Worm (Caenorhabditis elegans) whole organism, late embryonic: ENCODE measurements around the gene lipl-8.

Source experiments
- C08G9.2 ChIP-seq: sonication (generic microtip); optimal IDR thresholded peaks from 2 replicates; lab custom pipeline; 2016; ENCODE audit warnings: mild to moderate bottlenecking, missing genetic modification characterization, moderate library complexity, missing compliant biosample characterization
- F13H6.1 ChIP-seq: sonication (generic microtip); optimal IDR thresholded peaks from 2 replicates; lab custom pipeline; 2016; ENCODE audit warnings: missing genetic modification characterization, missing compliant biosample characterization
- Y22D7AL.16 ChIP-seq: sonication (generic microtip); optimal IDR thresholded peaks from 2 replicates; lab custom pipeline; 2016; ENCODE audit warnings: missing genetic modification characterization, missing compliant biosample characterization
- ahr-1 ChIP-seq: sonication (generic microtip); optimal IDR thresholded peaks from 2 replicates; lab custom pipeline; 2016; ENCODE audit warnings: missing genetic modification characterization, missing compliant biosample characterization
- ceh-19 ChIP-seq: fragments of 200-800 bp; sonication (Bioruptor generic); optimal IDR thresholded peaks from 2 replicates; lab custom pipeline; 2018; ENCODE audit warnings: mild to moderate bottlenecking, missing genetic modification characterization, missing compliant biosample characterization
- ceh-24 ChIP-seq: sonication (generic microtip); optimal IDR thresholded peaks from 2 replicates; lab custom pipeline; 2016; ENCODE audit warnings: mild to moderate bottlenecking, missing genetic modification characterization, missing compliant biosample characterization
- ceh-31 ChIP-seq: sonication (generic microtip); optimal IDR thresholded peaks from 2 replicates; lab custom pipeline; 2016; ENCODE audit warnings: missing genetic modification characterization, missing compliant biosample characterization
- ceh-34 ChIP-seq: sonication (generic microtip); optimal IDR thresholded peaks from 2 replicates; lab custom pipeline; 2016; ENCODE audit warnings: mild to moderate bottlenecking, missing genetic modification characterization, missing compliant biosample characterization
- ceh-45 ChIP-seq: fragments of 200-800 bp; sonication (Bioruptor generic); IDR thresholded peaks from 2 replicates; pipeline ENCODE4 v1.3.6; 2022; ENCODE audit warnings: missing genetic modification reagents, missing genetic modification characterization, missing compliant biosample characterization
- ceh-9 ChIP-seq: sonication (generic microtip); optimal IDR thresholded peaks from 2 replicates; lab custom pipeline; 2016; ENCODE audit warnings: mild to moderate bottlenecking, missing genetic modification characterization, inconsistent platforms, missing compliant biosample characterization
- dmd-4 ChIP-seq: sonication (generic microtip); optimal IDR thresholded peaks from 2 replicates; lab custom pipeline; 2016; ENCODE audit warnings: borderline replicate concordance, missing genetic modification characterization, missing compliant biosample characterization
- elt-4 ChIP-seq: sonication (generic microtip); optimal IDR thresholded peaks from 2 replicates; lab custom pipeline; 2016; ENCODE audit warnings: missing genetic modification characterization, missing compliant biosample characterization
- eyg-1 ChIP-seq: sonication (generic microtip); optimal IDR thresholded peaks from 2 replicates; lab custom pipeline; 2016; ENCODE audit warnings: missing genotype, missing genetic modification characterization, missing compliant biosample characterization
- fax-1 ChIP-seq: sonication (generic microtip); optimal IDR thresholded peaks from 2 replicates; lab custom pipeline; 2016; ENCODE audit warnings: missing genotype, missing genetic modification characterization, missing compliant biosample characterization
- fkh-6 ChIP-seq: sonication (generic microtip); optimal IDR thresholded peaks from 2 replicates; lab custom pipeline; 2016; ENCODE audit warnings: missing genetic modification characterization, missing compliant biosample characterization
- gmeb-2 ChIP-seq: sonication (generic microtip); optimal IDR thresholded peaks from 2 replicates; lab custom pipeline; 2016; ENCODE audit warnings: missing genetic modification characterization, inconsistent platforms, missing compliant biosample characterization
- hlh-13 ChIP-seq: fragments of 200-800 bp; sonication (Bioruptor generic); optimal IDR thresholded peaks from 2 replicates; lab custom pipeline; 2018; ENCODE audit warnings: mild to moderate bottlenecking, missing genetic modification characterization, missing compliant biosample characterization
- hlh-15 ChIP-seq: sonication (generic microtip); optimal IDR thresholded peaks from 2 replicates; lab custom pipeline; 2016; ENCODE audit warnings: missing genetic modification characterization, missing compliant biosample characterization
- hlh-30 ChIP-seq: sonication (generic microtip); optimal IDR thresholded peaks from 2 replicates; lab custom pipeline; 2017; ENCODE audit warnings: antibody characterized with exemption, missing genetic modification characterization, missing compliant biosample characterization; ENCODE audit not compliant: insufficient read depth
- hlh-6 ChIP-seq: sonication (generic microtip); optimal IDR thresholded peaks from 2 replicates; lab custom pipeline; 2016; ENCODE audit warnings: missing genotype, missing genetic modification characterization, missing compliant biosample characterization
- lim-6 ChIP-seq: sonication (generic microtip); optimal IDR thresholded peaks from 2 replicates; lab custom pipeline; 2016; ENCODE audit warnings: missing genetic modification characterization, missing compliant biosample characterization
- mec-3 ChIP-seq: sonication (generic microtip); optimal IDR thresholded peaks from 2 replicates; lab custom pipeline; 2016; ENCODE audit warnings: borderline replicate concordance, missing genetic modification characterization, missing compliant biosample characterization
- npax-4 ChIP-seq: sonication (generic microtip); optimal IDR thresholded peaks from 2 replicates; lab custom pipeline; 2016; ENCODE audit warnings: missing genetic modification characterization, missing compliant biosample characterization
- odd-2 ChIP-seq: sonication (generic microtip); optimal IDR thresholded peaks from 2 replicates; lab custom pipeline; 2017; ENCODE audit warnings: antibody characterized with exemption, mild to moderate bottlenecking, missing genetic modification characterization, missing compliant biosample characterization
- pag-3 ChIP-seq: sonication (generic microtip); optimal IDR thresholded peaks from 2 replicates; lab custom pipeline; 2016; ENCODE audit warnings: missing compliant biosample characterization, missing genetic modification characterization, borderline replicate concordance
- pax-1 ChIP-seq: fragments of 150-350 bp; optimal IDR thresholded peaks from 2 replicates; lab custom pipeline; 2014; ENCODE audit warnings: missing biosample characterization, missing genetic modification characterization
- pha-2 ChIP-seq: sonication (generic microtip); optimal IDR thresholded peaks from 2 replicates; lab custom pipeline; 2017; ENCODE audit warnings: mild to moderate bottlenecking, missing genetic modification characterization, missing compliant biosample characterization
- pqm-1 ChIP-seq: sonication (generic microtip); optimal IDR thresholded peaks from 2 replicates; lab custom pipeline; 2016; ENCODE audit warnings: missing genetic modification characterization, missing compliant biosample characterization
- pros-1 ChIP-seq: fragments of 150-350 bp; optimal IDR thresholded peaks from 2 replicates; lab custom pipeline; 2014; ENCODE audit warnings: missing biosample characterization, missing genetic modification reagents, missing genetic modification characterization
- rnt-1 ChIP-seq: sonication (generic microtip); optimal IDR thresholded peaks from 2 replicates; lab custom pipeline; 2016; ENCODE audit warnings: missing genetic modification characterization, missing compliant biosample characterization
- sdc-2 ChIP-seq: sonication (generic microtip); optimal IDR thresholded peaks from 2 replicates; lab custom pipeline; 2016; ENCODE audit warnings: missing genotype, missing genetic modification characterization, missing compliant biosample characterization
- sox-2 ChIP-seq: fragments of 200-800 bp; sonication (Bioruptor generic); IDR thresholded peaks from 2 replicates; pipeline ENCODE4 v1.3.6; 2022; ENCODE audit warnings: missing genetic modification reagents, missing genetic modification characterization, missing compliant biosample characterization
- sox-4 ChIP-seq: sonication (generic microtip); optimal IDR thresholded peaks from 2 replicates; lab custom pipeline; 2017; ENCODE audit warnings: mild to moderate bottlenecking, missing genetic modification characterization, inconsistent platforms, missing compliant biosample characterization
- syd-9 ChIP-seq: sonication (generic microtip); optimal IDR thresholded peaks from 2 replicates; lab custom pipeline; 2016; ENCODE audit warnings: mild to moderate bottlenecking, missing genetic modification characterization, moderate library complexity, missing compliant biosample characterization
- tbx-2 ChIP-seq: sonication (generic microtip); optimal IDR thresholded peaks from 2 replicates; lab custom pipeline; 2016; ENCODE audit warnings: missing genetic modification characterization, missing compliant biosample characterization
- unc-3 ChIP-seq, 2 experiments: fragments of 200-800 bp in 1 of 2; sonication (Bioruptor generic) in 1 of 2; sonication (generic microtip) in 1 of 2; conservative IDR thresholded peaks in 1 of 2; optimal IDR thresholded peaks in 1 of 2; 2 replicates each; pipeline versions ENCODE4 v1.3.6 to Lab custom; 2016 to 2022; ENCODE audit warnings: missing compliant biosample characterization in 2 of 2, missing genetic modification characterization in 2 of 2, missing genetic modification reagents in 1 of 2
- unc-86 ChIP-seq: sonication (generic microtip); optimal IDR thresholded peaks from 2 replicates; lab custom pipeline; 2016; ENCODE audit warnings: missing genetic modification characterization, missing compliant biosample characterization
- zip-5 ChIP-seq: sonication (generic microtip); optimal IDR thresholded peaks from 2 replicates; lab custom pipeline; 2016; ENCODE audit warnings: missing genetic modification characterization, missing compliant biosample characterization
- ztf-16 ChIP-seq: sonication (generic microtip); optimal IDR thresholded peaks from 2 replicates; lab custom pipeline; 2017; ENCODE audit warnings: missing genetic modification characterization, missing compliant biosample characterization

lipl-8 gene

ce11 chrV:14723020-14723419, 25.5 kb downstream of the lipl-8 start, which contains the start of gene R08A2.7:
R08A2.7 (plus strand) TSS chrV:14723320.
- no peak for TF ChIP-seq hlh-13 (GFP tag; lab: Kevin White, UChicago)
- TF ChIP-seq tbx-2 (tag; lab: Kevin White, UChicago), result no peak
- TF ChIP-seq rnt-1, result no peak
- TF ChIP-seq gmeb-2 (tag; lab: Kevin White, UChicago), result no peak
- TF ChIP-seq hlh-30, result no peak

ce11 chrV:14719491-14719890, 29.0 kb downstream of the lipl-8 start, which contains the start of gene R08A2.1:
R08A2.1 (minus strand) TSS chrV:14719591.
- TF ChIP-seq lim-6 (tag; lab: Kevin White, UChicago), result no peak
- no peak for TF ChIP-seq ceh-19 (GFP tag; lab: Kevin White, UChicago)
- no peak for TF ChIP-seq elt-4
- no peak for TF ChIP-seq hlh-13 (GFP tag; lab: Kevin White, UChicago)

DNA sequence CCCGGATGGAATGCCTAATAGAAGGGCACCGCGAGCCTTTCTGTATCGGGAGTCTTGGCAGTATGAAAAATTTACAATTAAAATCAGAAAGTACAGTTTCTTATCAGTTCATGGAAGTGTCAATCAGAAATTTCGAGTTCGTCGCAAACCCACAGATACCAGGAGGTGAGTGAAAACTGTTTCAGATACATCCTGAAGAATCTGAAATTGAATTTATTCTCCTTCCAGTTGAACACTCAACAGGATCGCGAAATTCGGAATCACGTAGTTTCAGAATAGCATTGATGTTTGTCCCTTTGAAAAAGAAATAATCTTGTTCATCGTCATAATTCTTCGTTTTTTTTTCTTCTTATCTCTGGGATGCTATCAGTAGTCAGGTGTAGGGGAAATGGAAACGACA, 32.4 kb downstream of the lipl-8 start, which contains the start of gene fbxa-147:
Gene fbxa-147, plus strand, starts transcription at position 386 of the 400 bp plus-strand sequence.
- no peak for TF ChIP-seq sdc-2
- no peak for TF ChIP-seq Y22D7AL.16 (tag; lab: Kevin White, UChicago)
- no peak for TF ChIP-seq hlh-6

- TF ChIP-seq ahr-1 (no peak), zip-5 (tag; lab: Kevin White, UChicago) (no peak), syd-9 (tag; lab: Kevin White, UChicago) (no peak), fkh-6 (tag; lab: Kevin White, UChicago) (no peak), C08G9.2 (tag; lab: Kevin White, UChicago) (no peak), hlh-15 (tag; lab: Kevin White, UChicago) (no peak), F13H6.1 (no peak), ceh-31 (tag; lab: Kevin White, UChicago) (no peak), gmeb-2 (tag; lab: Kevin White, UChicago) (no peak)
Measured at ce11 chrV:14715608-14716007, 32.9 kb downstream of the lipl-8 start, which contains the start of gene R08A2.2. R08A2.2 (minus strand) TSS chrV:14715708.

ce11 chrV:14712316-14712715, 36.2 kb downstream of the lipl-8 start, which contains the start of gene R08A2.5:
R08A2.5 (plus strand) TSS chrV:14712616.
- no peak for TF ChIP-seq ceh-45 (GFP tag; lab: Robert Waterston, UW)
- TF ChIP-seq unc-86 (tag; lab: Kevin White, UChicago), result no peak
- TF ChIP-seq pag-3 (tag; lab: Kevin White, UChicago), result no peak
- no peak for TF ChIP-seq ztf-16 (tag; lab: Kevin White, UChicago)

DNA sequence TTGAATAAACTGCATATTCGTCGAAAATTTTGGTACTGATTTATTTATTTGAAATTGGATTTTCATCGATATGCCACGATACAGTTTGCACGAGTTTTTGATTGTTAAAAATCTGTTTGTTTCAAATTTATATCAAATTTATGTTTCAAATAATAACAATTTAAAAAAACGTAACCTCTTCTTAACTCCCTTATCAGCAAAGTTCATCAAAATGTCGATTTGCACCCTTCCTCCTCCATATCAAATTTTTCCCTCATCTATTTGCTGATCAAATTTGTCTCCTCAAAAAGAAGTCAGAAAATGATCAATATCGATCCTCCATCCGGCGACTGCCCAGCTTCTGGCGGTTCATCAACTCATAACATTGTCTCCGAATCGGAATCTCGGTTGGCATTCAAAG, 37.4 kb downstream of the lipl-8 start, which contains the start of gene ssp-33:
Gene ssp-33, plus strand, starts transcription at position 301 of the 400 bp plus-strand sequence.
- no peak for TF ChIP-seq unc-3 (GFP tag; conservative IDR thresholded peaks at IDR 0.05; lab: Robert Waterston, UW)
- no peak for TF ChIP-seq unc-3 (tag; optimal IDR thresholded peaks at IDR 0.05; lab: Kevin White, UChicago)
- no peak for TF ChIP-seq hlh-15 (tag; lab: Kevin White, UChicago)
- TF ChIP-seq C08G9.2 (tag; lab: Kevin White, UChicago), result no peak
- no peak for TF ChIP-seq F13H6.1
- no peak for TF ChIP-seq pros-1 (tag; lab: Kevin White, UChicago)
- TF ChIP-seq hlh-30, result no peak
- TF ChIP-seq zip-5 (tag; lab: Kevin White, UChicago), result no peak
- no peak for TF ChIP-seq sox-2 (GFP tag; lab: Robert Waterston, UW)
- no peak for TF ChIP-seq pqm-1 (tag; lab: Kevin White, UChicago)
- no peak for TF ChIP-seq pax-1 (tag; lab: Kevin White, UChicago)

DNA sequence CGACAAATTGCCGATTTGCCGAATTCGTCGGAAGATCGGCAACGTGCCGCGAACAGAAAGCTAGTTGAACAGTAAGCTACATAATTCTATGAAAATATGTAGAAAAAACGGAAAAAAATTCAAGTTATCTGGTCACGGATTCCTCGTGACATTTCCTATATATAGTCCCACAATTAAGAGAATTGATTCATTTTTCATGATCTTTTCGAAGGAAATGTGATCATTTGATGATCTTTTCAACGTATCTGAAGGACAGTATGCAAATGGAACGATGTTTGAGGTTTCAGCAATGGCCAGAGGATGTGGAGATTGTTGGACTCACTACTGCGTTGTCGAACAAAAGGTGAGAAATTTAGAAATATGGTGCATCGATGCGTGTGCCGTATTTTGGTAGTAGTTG, 40.5 kb downstream of the lipl-8 start, which contains the start of gene R08A2.9:
Gene R08A2.9, plus strand, starts transcription at position 301 of the 400 bp plus-strand sequence.
- TF ChIP-seq pha-2 (no peak), fax-1 (tag; lab: Kevin White, UChicago) (no peak), npax-4 (no peak), ceh-9 (no peak), ceh-34 (tag; lab: Kevin White, UChicago) (no peak), eyg-1 (tag; lab: Kevin White, UChicago) (no peak), sox-4 (tag; lab: Kevin White, UChicago) (no peak), mec-3 (tag; lab: Kevin White, UChicago) (no peak), dmd-4 (no peak), hlh-15 (tag; lab: Kevin White, UChicago) (no peak), odd-2 (tag; lab: Kevin White, UChicago) (no peak), Y22D7AL.16 (tag; lab: Kevin White, UChicago) (no peak), zip-5 (tag; lab: Kevin White, UChicago) (no peak), pros-1 (tag; lab: Kevin White, UChicago) (no peak), sox-2 (GFP tag; lab: Robert Waterston, UW) (no peak), pag-3 (tag; lab: Kevin White, UChicago) (no peak), fkh-6 (tag; lab: Kevin White, UChicago) (no peak), ceh-24 (tag; lab: Kevin White, UChicago) (no peak), syd-9 (tag; lab: Kevin White, UChicago) (no peak)
